Worm (Caenorhabditis elegans): ENCODE data around the gene C09F12.3.

DNA sequence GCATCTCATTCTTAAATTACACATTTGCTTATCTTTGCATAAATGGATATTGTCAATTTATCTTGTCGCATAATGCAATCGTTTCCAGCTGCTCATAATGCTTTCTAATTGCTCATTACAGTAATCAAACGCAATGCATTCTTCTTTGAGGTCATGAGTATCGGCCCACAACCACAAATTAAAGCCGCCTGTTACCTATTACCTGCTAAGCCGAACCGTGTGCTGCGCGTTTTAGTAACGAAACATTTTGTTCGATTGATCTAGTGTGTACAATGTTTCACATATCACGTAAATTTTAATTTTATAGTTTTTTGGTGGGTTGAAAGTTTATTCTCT lies 8.8 kb downstream of the C09F12.3 start:
- TF ChIP-seq R02D3.7 (tag; optimal IDR thresholded peaks at IDR 0.05): no peak
- no peak for TF ChIP-seq lin-39 (tag; optimal IDR thresholded peaks at IDR 0.05)
- no peak for TF ChIP-seq cey-2 (tag; optimal IDR thresholded peaks at IDR 0.05; ENCODE audit: borderline replicate concordance, insufficient read depth)
- TF ChIP-seq snpc-4 (tag; optimal IDR thresholded peaks at IDR 0.05): no peak
